Fruit fly (Drosophila melanogaster): ENCODE measurements around the gene CG17377.

- TF ChIP-seq CG1620 (GFP tag; optimal IDR thresholded peaks at IDR 0.05) (no peak), CG11617 (GFP tag; optimal IDR thresholded peaks at IDR 0.05) (no peak), CG7045 (GFP tag; optimal IDR thresholded peaks at IDR 0.05) (no peak), Crg-1 (GFP tag; optimal IDR thresholded peaks at IDR 0.05) (no peak), kay (GFP tag; ENCODE audit: borderline replicate concordance) (no peak), cic (GFP tag; optimal IDR thresholded peaks at IDR 0.05) (no peak), CG12768 (GFP tag; optimal IDR thresholded peaks at IDR 0.05) (no peak)
Observed at dm6 chr2L:6837829-6838228, 35.2 kb upstream of the CG17377 start.
